Worm (Caenorhabditis elegans): ENCODE data around the gene F55B12.10.

ce11 chrV:13857132-13857531, 17.6 kb downstream of the F55B12.10 start, which contains the start of gene srx-136:
- TF ChIP-seq ces-1 (GFP tag; optimal IDR thresholded peaks at IDR 0.05) = no peak
- no peak for TF ChIP-seq snpc-4 (tag; optimal IDR thresholded peaks at IDR 0.05)
- no peak for TF ChIP-seq ceh-43 (GFP tag; optimal IDR thresholded peaks at IDR 0.05)
- TF ChIP-seq elt-3 (tag; optimal IDR thresholded peaks at IDR 0.05) = no peak
- no peak for TF ChIP-seq pha-4 (tag; optimal IDR thresholded peaks at IDR 0.05)
- TF ChIP-seq ceh-39 (tag; optimal IDR thresholded peaks at IDR 0.05) = no peak
- no peak for TF ChIP-seq nhr-12 (tag; optimal IDR thresholded peaks at IDR 0.05)
- no peak for TF ChIP-seq nhr-76 (tag; optimal IDR thresholded peaks at IDR 0.05)
- no peak for TF ChIP-seq mls-2 (tag; optimal IDR thresholded peaks at IDR 0.05)
- no peak for TF ChIP-seq elt-1 (tag; optimal IDR thresholded peaks at IDR 0.05; ENCODE audit: borderline replicate concordance, insufficient read depth)
- no peak for TF ChIP-seq unc-62 (GFP tag; optimal IDR thresholded peaks at IDR 0.05)
- TF ChIP-seq nhr-237 (tag; optimal IDR thresholded peaks at IDR 0.05) = no peak
- TF ChIP-seq bed-3 (GFP tag; optimal IDR thresholded peaks at IDR 0.05) = no peak
- no peak for TF ChIP-seq drap-1 (GFP tag; optimal IDR thresholded peaks at IDR 0.05)

Data from whole organism, mixed stage, embryonic.